Fruit fly (Drosophila melanogaster) whole organism, embryonic: Measurements from ENCODE around the gene CG33158.

ENCODE experiments used
- ATbp ChIP-seq: fragments of 200-800 bp; sonication (Bioruptor generic); optimal IDR thresholded peaks from 2 replicates; lab custom pipeline; 2017; ENCODE audit warnings: missing biosample characterization, mild to moderate bottlenecking, missing genetic modification characterization, missing genetic modification reagents
- Ada2b ChIP-seq: fragments of 200-800 bp; sonication (Bioruptor generic); IDR thresholded peaks from 2 replicates; pipeline ENCODE4 v1.3.6; 2022; ENCODE audit warnings: missing biosample characterization, missing genetic modification characterization
- Bgb ChIP-seq: fragments of 200-800 bp; sonication (Bioruptor generic); IDR thresholded peaks from 2 replicates; pipeline ENCODE4 v1.3.6; 2022; ENCODE audit warnings: missing biosample characterization, missing genetic modification characterization; ENCODE audit not compliant: partially characterized antibody
- CG11085 ChIP-seq: fragments of 200-800 bp; sonication (Bioruptor generic); IDR thresholded peaks from 2 replicates; pipeline ENCODE4 v1.3.6; 2022; ENCODE audit warnings: missing biosample characterization, missing genetic modification characterization
- CG11560 ChIP-seq: fragments of 200-800 bp; sonication (Bioruptor generic); IDR thresholded peaks from 3 replicates; pipeline ENCODE4 v1.3.6; 2022; ENCODE audit warnings: missing biosample characterization, missing genetic modification characterization
- CG12071 ChIP-seq: fragments of 200-800 bp; sonication (Bioruptor generic); optimal IDR thresholded peaks from 3 replicates; lab custom pipeline; 2018; ENCODE audit warnings: missing biosample characterization, mild to moderate bottlenecking, missing genetic modification characterization
- CG12219 ChIP-seq: fragments of 200-800 bp; sonication (Bioruptor generic); optimal IDR thresholded peaks from 3 replicates; lab custom pipeline; 2018; ENCODE audit warnings: missing biosample characterization, mild to moderate bottlenecking, missing genetic modification characterization
- CG1233 ChIP-seq: fragments of 200-800 bp; sonication (Bioruptor generic); optimal IDR thresholded peaks from 4 replicates; lab custom pipeline; 2018; ENCODE audit warnings: missing biosample characterization, mild to moderate bottlenecking, missing genetic modification characterization
- CG13123 ChIP-seq: fragments of 200-800 bp; sonication (Bioruptor generic); optimal IDR thresholded peaks from 2 replicates; lab custom pipeline; 2016; ENCODE audit warnings: missing biosample characterization, missing genetic modification characterization
- CG13624 ChIP-seq: fragments of 200-800 bp; sonication (Bioruptor generic); optimal IDR thresholded peaks from 2 replicates; lab custom pipeline; 2016; ENCODE audit warnings: missing biosample characterization, missing genetic modification characterization
- CG18011 ChIP-seq: fragments of 200-800 bp; sonication (Bioruptor generic); optimal IDR thresholded peaks from 2 replicates; lab custom pipeline; 2017; ENCODE audit warnings: missing biosample characterization, missing genetic modification characterization, mild to moderate bottlenecking, moderate library complexity, missing genotype
- CG18262 ChIP-seq: fragments of 200-800 bp; optimal IDR thresholded peaks from 3 replicates; lab custom pipeline; 2019; ENCODE audit warnings: missing biosample characterization, mild to moderate bottlenecking, missing genetic modification characterization, moderate library complexity
- CG2889 ChIP-seq: fragments of 200-800 bp; sonication (Bioruptor generic); IDR thresholded peaks from 3 replicates; pipeline ENCODE4 v1.3.6; 2022; ENCODE audit warnings: missing biosample characterization, missing genetic modification characterization
- CG30020 ChIP-seq: fragments of 200-800 bp; optimal IDR thresholded peaks from 2 replicates; lab custom pipeline; 2019; ENCODE audit warnings: missing biosample characterization, mild to moderate bottlenecking, missing genetic modification characterization, moderate library complexity
- CG32772 ChIP-seq: fragments of 200-800 bp; sonication (Bioruptor generic); IDR thresholded peaks from 2 replicates; pipeline ENCODE4 v1.3.6; 2022; ENCODE audit warnings: missing biosample characterization, missing genetic modification characterization
- CG33213 ChIP-seq: fragments of 200-800 bp; sonication (Bioruptor generic); optimal IDR thresholded peaks from 3 replicates; lab custom pipeline; 2016; ENCODE audit warnings: missing biosample characterization, missing genetic modification characterization
- CG34422 ChIP-seq: fragments of 200-800 bp; sonication (Bioruptor generic); IDR thresholded peaks from 3 replicates; pipeline ENCODE4 v1.3.6; 2022; ENCODE audit warnings: missing biosample characterization, missing genetic modification characterization
- CG3726 ChIP-seq: fragments of 200-800 bp; sonication (Bioruptor generic); IDR thresholded peaks from 3 replicates; pipeline ENCODE4, ENCODE4 v1.3.6; 2022; ENCODE audit warnings: missing biosample characterization, missing genetic modification characterization
- CG4360 ChIP-seq: fragments of 200-800 bp; sonication (Bioruptor generic); IDR thresholded peaks from 2 replicates; pipeline ENCODE4 v1.3.6; 2022; ENCODE audit warnings: missing biosample characterization, missing genetic modification characterization
- CG4707 ChIP-seq: fragments of 200-800 bp; sonication (Bioruptor generic); optimal IDR thresholded peaks from 2 replicates; lab custom pipeline; 2018; ENCODE audit warnings: missing biosample characterization, mild to moderate bottlenecking, missing genetic modification characterization, moderate library complexity
- CG4730 ChIP-seq: fragments of 200-800 bp; sonication (Bioruptor generic); IDR thresholded peaks from 2 replicates; pipeline ENCODE4 v1.3.6; 2022; ENCODE audit warnings: missing biosample characterization, missing genetic modification characterization
- CG7271 ChIP-seq: fragments of 200-800 bp; sonication (Bioruptor generic); optimal IDR thresholded peaks from 2 replicates; lab custom pipeline; 2018; ENCODE audit warnings: missing biosample characterization, mild to moderate bottlenecking, missing genetic modification characterization, moderate library complexity
- CG7357 ChIP-seq: fragments of 200-800 bp; sonication (Bioruptor generic); IDR thresholded peaks from 3 replicates; pipeline ENCODE4 v1.3.6; 2022; ENCODE audit warnings: missing biosample characterization, missing genetic modification characterization
- CG7839 ChIP-seq: fragments of 200-800 bp; sonication (Bioruptor generic); optimal IDR thresholded peaks from 3 replicates; lab custom pipeline; 2018; ENCODE audit warnings: missing biosample characterization, mild to moderate bottlenecking, missing genetic modification characterization, moderate library complexity
- CG8089 ChIP-seq: fragments of 200-800 bp; sonication (Bioruptor generic); optimal IDR thresholded peaks from 3 replicates; lab custom pipeline; 2016; ENCODE audit warnings: missing biosample characterization, missing genetic modification characterization
- CG8281 ChIP-seq: fragments of 200-800 bp; sonication (Bioruptor generic); optimal IDR thresholded peaks from 2 replicates; lab custom pipeline; 2018; ENCODE audit warnings: missing biosample characterization, mild to moderate bottlenecking, missing genetic modification characterization, moderate library complexity
- CG8388 ChIP-seq: fragments of 200-800 bp; sonication (Bioruptor generic); optimal IDR thresholded peaks from 2 replicates; lab custom pipeline; 2019; ENCODE audit warnings: missing biosample characterization, mild to moderate bottlenecking, missing genetic modification characterization, moderate library complexity
- Gsc ChIP-seq: fragments of 200-800 bp; sonication (Bioruptor generic); IDR thresholded peaks from 2 replicates; pipeline ENCODE4 v1.3.6; 2022; ENCODE audit warnings: missing biosample characterization, missing genetic modification characterization
- Gug ChIP-seq: fragments of 200-800 bp; sonication (Bioruptor generic); IDR thresholded peaks from 4 replicates; pipeline ENCODE4 v1.3.6; 2022; ENCODE audit warnings: missing biosample characterization, missing genetic modification characterization
- H15 ChIP-seq: fragments of 200-800 bp; sonication (Bioruptor generic); IDR thresholded peaks from 3 replicates; pipeline ENCODE4 v1.3.6; 2022; ENCODE audit warnings: missing biosample characterization, missing genetic modification characterization
- HLH3B ChIP-seq: fragments of 200-800 bp; sonication (Bioruptor generic); IDR thresholded peaks from 2 replicates; pipeline ENCODE4 v1.3.6; 2022; ENCODE audit warnings: missing biosample characterization, missing genetic modification characterization
- Oli ChIP-seq: fragments of 200-800 bp; sonication (Bioruptor generic); optimal IDR thresholded peaks from 2 replicates; lab custom pipeline; 2018; ENCODE audit warnings: missing biosample characterization, mild to moderate bottlenecking, missing genetic modification characterization, moderate library complexity
- Ravus ChIP-seq: fragments of 200-800 bp; sonication (Bioruptor generic); IDR thresholded peaks from 2 replicates; pipeline ENCODE4 v1.3.6; 2022; ENCODE audit warnings: missing biosample characterization, missing genetic modification characterization
- Taf1 ChIP-seq: fragments of 200-800 bp; sonication (Bioruptor generic); IDR thresholded peaks from 2 replicates; pipeline ENCODE4 v1.3.6; 2022; ENCODE audit warnings: missing biosample characterization, missing genetic modification characterization
- Xrp1 ChIP-seq: fragments of 200-800 bp; sonication (Bioruptor generic); IDR thresholded peaks from 2 replicates; pipeline ENCODE4 v1.3.6; 2022; ENCODE audit warnings: missing biosample characterization, missing genetic modification characterization
- bowl ChIP-seq: fragments of 200-800 bp; sonication (Bioruptor generic); IDR thresholded peaks from 2 replicates; pipeline ENCODE4 v1.3.6; 2022; ENCODE audit warnings: missing biosample characterization, missing genetic modification characterization
- chm ChIP-seq: fragments of 200-800 bp; sonication (Bioruptor generic); IDR thresholded peaks from 2 replicates; pipeline ENCODE4 v1.3.6; 2022; ENCODE audit warnings: missing biosample characterization, missing genetic modification characterization
- chn ChIP-seq: fragments of 200-800 bp; sonication (Bioruptor generic); optimal IDR thresholded peaks from 2 replicates; lab custom pipeline; 2016; ENCODE audit warnings: missing biosample characterization, missing genetic modification characterization
- crp ChIP-seq, 2 experiments: fragments of 200-800 bp; sonication (Bioruptor generic); optimal IDR thresholded peaks; 2 replicates in 1 of 2; 3 replicates in 1 of 2; lab custom pipeline; 2017; ENCODE audit warnings: missing biosample characterization in 2 of 2, missing genetic modification characterization in 2 of 2, mild to moderate bottlenecking in 1 of 2, moderate library complexity in 1 of 2
- dan ChIP-seq: fragments of 200-800 bp; sonication (Bioruptor generic); IDR thresholded peaks from 2 replicates; pipeline ENCODE4 v1.3.6; 2022; ENCODE audit warnings: missing biosample characterization, missing genetic modification characterization
- disco-r ChIP-seq: fragments of 200-800 bp; sonication (Bioruptor generic); optimal IDR thresholded peaks from 2 replicates; lab custom pipeline; 2016; ENCODE audit warnings: missing biosample characterization, missing genetic modification characterization
- ewg ChIP-seq: fragments of 200-800 bp; sonication (Bioruptor generic); optimal IDR thresholded peaks from 3 replicates; lab custom pipeline; 2017; ENCODE audit warnings: mild to moderate bottlenecking, missing biosample characterization, missing genetic modification reagents, missing genetic modification characterization
- exex ChIP-seq: fragments of 200-800 bp; sonication (Bioruptor generic); optimal IDR thresholded peaks from 4 replicates; lab custom pipeline; 2018; ENCODE audit warnings: missing biosample characterization, mild to moderate bottlenecking, missing genetic modification characterization, moderate library complexity
- fd96Cb ChIP-seq: fragments of 200-800 bp; sonication (Bioruptor generic); optimal IDR thresholded peaks from 2 replicates; lab custom pipeline; 2018; ENCODE audit warnings: missing biosample characterization, mild to moderate bottlenecking, missing genetic modification characterization, moderate library complexity
- her ChIP-seq: fragments of 200-800 bp; sonication (Bioruptor generic); optimal IDR thresholded peaks from 2 replicates; lab custom pipeline; 2016; ENCODE audit warnings: missing biosample characterization, missing genetic modification characterization
- kni ChIP-seq: fragments of 200-800 bp; sonication (Bioruptor generic); optimal IDR thresholded peaks from 3 replicates; lab custom pipeline; 2017; ENCODE audit warnings: mild to moderate bottlenecking, missing biosample characterization, missing genetic modification reagents, missing genetic modification characterization
- lbe ChIP-seq: fragments of 200-800 bp; sonication (Bioruptor generic); optimal IDR thresholded peaks from 2 replicates; lab custom pipeline; 2016; ENCODE audit warnings: missing biosample characterization, mild to moderate bottlenecking, missing genetic modification characterization
- nmo ChIP-seq: fragments of 200-800 bp; sonication (Bioruptor generic); optimal IDR thresholded peaks from 2 replicates; lab custom pipeline; 2018; ENCODE audit warnings: missing biosample characterization, mild to moderate bottlenecking, missing genetic modification characterization, moderate library complexity
- row ChIP-seq: fragments of 200-800 bp; sonication (Bioruptor generic); IDR thresholded peaks from 3 replicates; pipeline ENCODE4 v1.3.6; 2022; ENCODE audit warnings: missing biosample characterization, missing genetic modification characterization
- sob ChIP-seq: fragments of 200-800 bp; sonication (Bioruptor generic); IDR thresholded peaks from 2 replicates; pipeline ENCODE4 v1.3.6; 2022; ENCODE audit warnings: missing biosample characterization, missing genetic modification characterization
- tin ChIP-seq: fragments of 200-800 bp; sonication (Bioruptor generic); optimal IDR thresholded peaks from 3 replicates; lab custom pipeline; 2016; ENCODE audit warnings: missing biosample characterization, missing genetic modification characterization
- zfh1 ChIP-seq: fragments of 200-800 bp; sonication (Bioruptor generic); IDR thresholded peaks from 3 replicates; pipeline ENCODE4 v1.3.6; 2022; ENCODE audit warnings: missing biosample characterization, missing genetic modification characterization

Gene CG33158

DNA sequence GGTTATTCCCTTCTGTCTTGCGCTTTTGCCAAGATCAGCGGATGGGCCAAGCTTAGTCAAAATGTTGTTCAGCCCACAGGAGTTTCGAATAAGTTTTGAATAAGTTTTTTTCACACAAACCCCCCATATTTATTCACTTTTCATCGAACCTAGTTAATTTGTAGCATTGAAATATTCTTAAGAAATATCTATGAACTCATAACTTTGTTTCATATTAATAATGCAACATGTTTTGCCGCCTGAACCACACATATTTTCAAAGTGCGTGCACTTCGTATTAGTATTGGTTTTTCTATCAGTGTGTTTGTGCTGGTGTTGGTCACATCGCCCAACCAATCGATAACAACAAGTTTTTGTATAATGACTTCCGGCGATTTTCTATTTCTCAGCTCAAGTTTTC lies 67.1 kb downstream of the CG33158 start (continued):
- TF ChIP-seq CG8388 (GFP tag; lab: Kevin White, UChicago), result peak; percentile 48
- TF ChIP-seq kni, result no peak
- TF ChIP-seq CG13624 (GFP tag; lab: Kevin White, UChicago), result no peak
- no peak for TF ChIP-seq CG7271 (tag; lab: Kevin White, UChicago)
- TF ChIP-seq CG18262 (tag; lab: Kevin White, UChicago), result peak; percentile 68
- no peak for TF ChIP-seq her (GFP tag; lab: Kevin White, UChicago)
- TF ChIP-seq ewg (GFP tag; lab: Kevin White, UChicago), result no peak
- no peak for TF ChIP-seq exex (tag; lab: Kevin White, UChicago)
- no peak for TF ChIP-seq CG11560 (tag; lab: Robert Waterston, UW)
- no peak for TF ChIP-seq Bgb (GFP tag; lab: Robert Waterston, UW)
- TF ChIP-seq CG7839 (tag; lab: Kevin White, UChicago), result peak; percentile 52
- TF ChIP-seq CG7357 (GFP tag; lab: Robert Waterston, UW), result peak; percentile 17; the same call in 1 of the 3 replicates
- TF ChIP-seq Gsc (GFP tag; lab: Robert Waterston, UW), result no peak
- no peak for TF ChIP-seq CG11085
- TF ChIP-seq Xrp1, result peak; percentile 75
- no peak for TF ChIP-seq CG33213 (GFP tag; lab: Kevin White, UChicago)
- TF ChIP-seq CG2889, result no peak
- no peak for TF ChIP-seq disco-r (GFP tag; lab: Kevin White, UChicago)
- no peak for TF ChIP-seq CG12071 (GFP tag; lab: Kevin White, UChicago)
- no peak for TF ChIP-seq fd96Cb (tag; lab: Kevin White, UChicago)
- peak; percentile 7 for TF ChIP-seq CG1233 (GFP tag; lab: Kevin White, UChicago)
- peak; percentile 67 for TF ChIP-seq ATbp (GFP tag; lab: Kevin White, UChicago)
- TF ChIP-seq crp (GFP tag; optimal IDR thresholded peaks at IDR 0.05; lab: Kevin White, UChicago), result no peak
- TF ChIP-seq CG3726 (GFP tag; lab: Robert Waterston, UW), result no peak
- TF ChIP-seq bowl (GFP tag; lab: Robert Waterston, UW), result no peak
- peak; percentile 16; the same call in 1 of the 2 replicates for TF ChIP-seq HLH3B (GFP tag; lab: Robert Waterston, UW)
- TF ChIP-seq CG18011 (GFP tag; lab: Kevin White, UChicago), result no peak
- no peak for TF ChIP-seq chn
- peak; percentile 65; the same call in 2 of the 3 replicates for TF ChIP-seq H15
- TF ChIP-seq CG4730 (GFP tag; lab: Robert Waterston, UW), result no peak
- 0 out of 2 replicates have a peak, but pooled peaks have one; percentile 41 for TF ChIP-seq chm (GFP tag; lab: Robert Waterston, UW)
- TF ChIP-seq CG8281 (tag; lab: Kevin White, UChicago), result no peak
- peak; percentile 42; the same call in 2 of the 3 replicates for TF ChIP-seq row
- no peak; the same call in 2 of the 3 replicates for TF ChIP-seq CG34422 (GFP tag; lab: Robert Waterston, UW)
- TF ChIP-seq CG8089 (GFP tag; lab: Kevin White, UChicago), result no peak
- TF ChIP-seq nmo (GFP tag; lab: Kevin White, UChicago), result peak; percentile 53
- no peak for TF ChIP-seq Oli (tag; lab: Kevin White, UChicago)
- TF ChIP-seq lbe (GFP tag; lab: Kevin White, UChicago), result no peak
- no peak for TF ChIP-seq CG30020
- peak; percentile 16; the same call in 1 of the 2 replicates for TF ChIP-seq sob (GFP tag; lab: Robert Waterston, UW)
- no peak for TF ChIP-seq CG12219 (GFP tag; lab: Kevin White, UChicago)
- TF ChIP-seq Taf1, result no peak
- no peak for TF ChIP-seq Ravus (GFP tag; lab: Robert Waterston, UW)
- no peak for TF ChIP-seq tin (GFP tag; lab: Kevin White, UChicago)
- no peak for TF ChIP-seq CG4707
- TF ChIP-seq zfh1 (GFP tag; lab: Robert Waterston, UW), result peak; percentile 82
- TF ChIP-seq Gug, result peak; percentile 3; the same call in 1 of the 4 replicates
- peak; percentile 42; the same call in 1 of the 2 replicates for TF ChIP-seq CG4360 (GFP tag; lab: Robert Waterston, UW)
- TF ChIP-seq dan, result no peak
- peak; percentile 50 for TF ChIP-seq Ada2b (GFP tag; lab: Robert Waterston, UW)
- peak; percentile 33; the same call in 1 of the 2 replicates for TF ChIP-seq CG32772
- no peak for TF ChIP-seq CG13123 (GFP tag; lab: Kevin White, UChicago)
